Fruit fly (Drosophila melanogaster): ENCODE measurements around the gene CG42699.

- TF ChIP-seq bab1 (GFP tag; optimal IDR thresholded peaks at IDR 0.05) (no peak), Mnt (GFP tag; optimal IDR thresholded peaks at IDR 0.05) (no peak), cic (GFP tag; optimal IDR thresholded peaks at IDR 0.05) (no peak), CG11617 (GFP tag; optimal IDR thresholded peaks at IDR 0.05) (peak; percentile 47), CG7045 (GFP tag; optimal IDR thresholded peaks at IDR 0.05) (no peak), kay (GFP tag; ENCODE audit: borderline replicate concordance) (no peak), CG1620 (GFP tag; optimal IDR thresholded peaks at IDR 0.05) (no peak), CG14711 (tag; optimal IDR thresholded peaks at IDR 0.05) (no peak), pad (GFP tag; optimal IDR thresholded peaks at IDR 0.05) (no peak), toe (GFP tag; optimal IDR thresholded peaks at IDR 0.05) (no peak), Clk (GFP tag; optimal IDR thresholded peaks at IDR 0.05) (no peak), ovo (GFP tag; optimal IDR thresholded peaks at IDR 0.05) (peak; percentile 23), CG7101 (tag; optimal IDR thresholded peaks at IDR 0.05) (peak; percentile 12), Hr96 (GFP tag; optimal IDR thresholded peaks at IDR 0.05) (no peak)
Observed at dm6 chrX:5715455-5716227, 48.7 kb upstream of the CG42699 start.

Data from whole organism, adult.